Worm (Caenorhabditis elegans) whole organism, young adult: Measurements from ENCODE around the gene W01B6.4.

Source experiments
- B0019.2 ChIP-seq: fragments of 200-800 bp; sonication (Bioruptor generic); conservative IDR thresholded peaks from 2 replicates; pipeline ENCODE4 v1.3.6; 2022; ENCODE audit warnings: missing genetic modification reagents, missing genetic modification characterization, missing compliant biosample characterization
- attf-5 ChIP-seq: fragments of 200-800 bp; sonication (Bioruptor generic); optimal IDR thresholded peaks from 2 replicates; lab custom pipeline; 2018; ENCODE audit warnings: mild to moderate bottlenecking, missing genetic modification characterization, missing compliant biosample characterization
- ceh-27 ChIP-seq: fragments of 200-800 bp; sonication (Bioruptor generic); optimal IDR thresholded peaks from 2 replicates; lab custom pipeline; 2018; ENCODE audit warnings: mild to moderate bottlenecking, missing genetic modification characterization, moderate library complexity, missing compliant biosample characterization
- efl-1 ChIP-seq: fragments of 150-350 bp; optimal IDR thresholded peaks from 2 replicates; lab custom pipeline; 2014; ENCODE audit warnings: missing biosample characterization, missing genetic modification reagents, missing genetic modification characterization
- him-1 ChIP-seq: sonication (generic microtip); optimal IDR thresholded peaks from 2 replicates; lab custom pipeline; 2016; ENCODE audit warnings: missing genotype, missing genetic modification reagents, missing genetic modification characterization, missing compliant biosample characterization
- lsl-1 ChIP-seq: fragments of 200-800 bp; sonication (Bioruptor generic); optimal IDR thresholded peaks from 2 replicates; lab custom pipeline; 2018; ENCODE audit warnings: mild to moderate bottlenecking, missing genetic modification characterization, moderate library complexity, missing compliant biosample characterization
- mxl-1 ChIP-seq: sonication (generic microtip); optimal IDR thresholded peaks from 2 replicates; lab custom pipeline; 2016; ENCODE audit warnings: missing genetic modification characterization, missing compliant biosample characterization
- nfya-1 ChIP-seq: sonication (generic microtip); optimal IDR thresholded peaks from 2 replicates; lab custom pipeline; 2017; ENCODE audit warnings: antibody characterized with exemption, missing compliant biosample characterization, missing genetic modification characterization, borderline replicate concordance; ENCODE audit not compliant: insufficient read depth
- nhr-90 ChIP-seq: sonication (generic microtip); optimal IDR thresholded peaks from 2 replicates; lab custom pipeline; 2016; ENCODE audit warnings: missing genotype, mild to moderate bottlenecking, missing genetic modification characterization, missing compliant biosample characterization
- unc-62 ChIP-seq: fragments of 150-350 bp; optimal IDR thresholded peaks from 2 replicates; lab custom pipeline; 2014; ENCODE audit warnings: missing biosample characterization, missing genetic modification reagents, missing genetic modification characterization
- zfh-2 ChIP-seq: fragments of 200-800 bp; sonication (Bioruptor generic); conservative IDR thresholded peaks from 2 replicates; pipeline ENCODE4 v1.3.6; 2022; ENCODE audit warnings: missing genetic modification reagents, missing genetic modification characterization, missing compliant biosample characterization
- ztf-6 ChIP-seq: fragments of 200-800 bp; sonication (Bioruptor generic); IDR thresholded peaks from 2 replicates; pipeline ENCODE4 v1.3.6; 2022; ENCODE audit warnings: missing genetic modification reagents, missing genetic modification characterization, missing compliant biosample characterization

DNA sequence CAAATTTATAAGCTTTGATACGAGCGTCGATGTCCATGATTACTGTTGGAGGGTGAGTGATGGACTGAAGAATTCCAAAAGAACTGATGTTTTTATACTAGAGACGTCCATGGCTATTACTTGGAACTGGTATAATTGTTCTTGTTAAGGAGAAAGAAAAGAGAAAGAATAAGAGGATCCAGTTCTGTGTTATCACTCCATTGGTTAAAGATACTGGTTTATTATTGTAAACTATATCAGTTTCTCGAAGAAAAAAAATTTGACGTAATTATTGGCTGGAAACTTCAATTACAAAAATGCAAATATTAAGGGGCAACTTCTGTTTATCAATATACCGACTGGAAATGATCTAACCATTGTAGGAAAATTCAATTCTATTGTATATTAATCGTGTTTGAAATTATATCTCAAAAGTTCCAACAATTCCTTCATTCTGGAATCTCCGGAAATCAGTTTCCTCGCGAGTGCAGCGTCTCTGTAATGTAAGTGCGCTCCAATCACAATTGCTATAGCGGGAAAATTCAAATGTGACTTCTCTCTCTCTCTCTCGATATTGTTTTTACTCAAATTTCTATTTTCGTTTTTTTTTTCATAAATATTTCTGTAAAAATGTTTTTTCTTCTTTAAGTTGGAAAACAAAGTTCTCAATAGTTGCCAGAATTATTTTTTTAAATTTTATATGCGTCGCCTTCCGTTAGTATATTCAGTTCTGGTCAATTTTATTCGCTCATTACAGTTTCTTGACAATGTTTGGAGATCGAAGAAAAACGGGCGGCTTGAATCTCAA, 10.3 kb downstream of the W01B6.4 start, which contains the start of the genes col-2 and ndc-80:
- TF ChIP-seq ceh-27 (GFP tag; lab: Kevin White, UChicago) (peak; percentile 44), efl-1 (GFP tag; lab: Kevin White, UChicago) (peak; percentile 84), attf-5 (GFP tag; lab: Kevin White, UChicago) (peak; percentile 74), B0019.2 (GFP tag; lab: Robert Waterston, UW) (no peak), ztf-6 (GFP tag; lab: Robert Waterston, UW) (no peak), nhr-90 (tag; lab: Kevin White, UChicago) (no peak), lsl-1 (GFP tag; lab: Kevin White, UChicago) (peak; percentile 44), unc-62 (GFP tag; lab: Kevin White, UChicago) (no peak), him-1 (tag; lab: Kevin White, UChicago) (peak; percentile 4), mxl-1 (tag; lab: Kevin White, UChicago) (no peak), zfh-2 (GFP tag; lab: Robert Waterston, UW) (no peak), nfya-1 (tag; lab: Kevin White, UChicago) (no peak)
